Worm (Caenorhabditis elegans) whole organism, mixed stage, embryonic: ENCODE measurements around the gene srh-137.

Source experiments
- cnd-1 ChIP-seq: fragments of 200-800 bp; sonication (Bioruptor generic); optimal IDR thresholded peaks from 2 replicates; lab custom pipeline; 2018; ENCODE audit warnings: mild to moderate bottlenecking, missing genetic modification characterization, missing compliant biosample characterization
- lin-13 ChIP-seq: fragments of 150-350 bp; optimal IDR thresholded peaks from 2 replicates; lab custom pipeline; 2014; ENCODE audit warnings: missing biosample characterization, missing genetic modification characterization
- nhr-237 ChIP-seq: fragments of 150-350 bp; optimal IDR thresholded peaks from 2 replicates; lab custom pipeline; 2014; ENCODE audit warnings: missing biosample characterization, missing genetic modification characterization
- nhr-28 ChIP-seq: fragments of 150-350 bp; optimal IDR thresholded peaks from 2 replicates; lab custom pipeline; 2014; ENCODE audit warnings: missing biosample characterization, missing genetic modification characterization
- pha-4 ChIP-seq: fragments of 150-350 bp; optimal IDR thresholded peaks from 2 replicates; lab custom pipeline; 2018; ENCODE audit warnings: missing biosample characterization, missing genetic modification reagents, missing genetic modification characterization
- tbx-8 ChIP-seq: fragments of 200-800 bp; sonication (Bioruptor generic); optimal IDR thresholded peaks from 2 replicates; lab custom pipeline; 2018; ENCODE audit warnings: mild to moderate bottlenecking, missing genetic modification characterization, moderate library complexity, missing compliant biosample characterization
- unc-120 ChIP-seq: sonication (generic microtip); optimal IDR thresholded peaks from 2 replicates; lab custom pipeline; 2017; ENCODE audit warnings: missing genetic modification characterization, missing compliant biosample characterization; ENCODE audit not compliant: poor library complexity, severe bottlenecking
- unc-62 ChIP-seq: fragments of 150-350 bp; optimal IDR thresholded peaks from 2 replicates; lab custom pipeline; 2014; ENCODE audit warnings: missing biosample characterization, missing genetic modification reagents, missing genetic modification characterization
- ztf-11 ChIP-seq: fragments of 150-350 bp; optimal IDR thresholded peaks from 2 replicates; lab custom pipeline; 2014; ENCODE audit warnings: missing biosample characterization, missing genetic modification characterization

DNA sequence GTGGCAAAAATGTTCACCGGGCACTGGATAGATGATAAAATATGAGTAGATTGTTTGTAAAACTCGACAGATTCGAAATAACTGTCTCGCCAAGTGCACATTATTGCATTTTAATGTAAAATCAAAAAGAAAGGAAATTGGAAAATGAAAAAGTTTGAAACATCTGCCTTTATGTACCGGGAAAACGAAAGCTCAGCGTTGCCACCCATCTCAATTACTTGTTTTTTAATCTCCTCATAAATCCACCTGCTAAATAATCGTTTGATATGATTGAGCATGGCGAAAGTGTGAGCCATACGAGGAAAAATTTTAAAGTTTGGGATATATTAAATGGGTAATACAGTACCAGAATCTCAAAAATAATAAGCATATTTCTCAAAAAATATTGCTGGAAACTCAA, at the start of gene srh-137:
- no peak for TF ChIP-seq cnd-1 (tag; lab: Kevin White, UChicago)
- no peak for TF ChIP-seq nhr-28 (tag; lab: Kevin White, UChicago)
- TF ChIP-seq tbx-8 (GFP tag; lab: Kevin White, UChicago), result no peak
- no peak for TF ChIP-seq nhr-237 (tag; lab: Kevin White, UChicago)
- TF ChIP-seq unc-120, result no peak
- TF ChIP-seq unc-62, result no peak
- TF ChIP-seq ztf-11, result no peak
- no peak for TF ChIP-seq pha-4 (tag; lab: Kevin White, UChicago)
- no peak for TF ChIP-seq lin-13 (tag; lab: Kevin White, UChicago)
